Worm (Caenorhabditis elegans) whole organism, L2 larva: Measurements from ENCODE around the gene sma-10.

Experiments used
- blmp-1 ChIP-seq: sonication (generic microtip); optimal IDR thresholded peaks from 2 replicates; lab custom pipeline; 2017; ENCODE audit warnings: missing genetic modification characterization, mild to moderate bottlenecking, missing compliant biosample characterization, antibody characterized with exemption, moderate library complexity; ENCODE audit not compliant: insufficient read depth
- ceh-16 ChIP-seq: fragments of 150-350 bp; optimal IDR thresholded peaks from 2 replicates; lab custom pipeline; 2014; ENCODE audit warnings: missing biosample characterization, missing genetic modification characterization
- elt-1 ChIP-seq: fragments of 150-350 bp; optimal IDR thresholded peaks from 2 replicates; lab custom pipeline; 2014; ENCODE audit warnings: missing biosample characterization, missing genetic modification characterization
- lin-13 ChIP-seq: fragments of 150-350 bp; optimal IDR thresholded peaks from 2 replicates; lab custom pipeline; 2014; ENCODE audit warnings: missing biosample characterization, missing genetic modification reagents, missing genetic modification characterization
- lin-39 ChIP-seq: fragments of 150-350 bp; optimal IDR thresholded peaks from 2 replicates; lab custom pipeline; 2014; ENCODE audit warnings: missing biosample characterization, missing genetic modification reagents, missing genetic modification characterization
- nhr-11 ChIP-seq: fragments of 150-350 bp; optimal IDR thresholded peaks from 2 replicates; lab custom pipeline; 2014; ENCODE audit warnings: missing biosample characterization, missing genetic modification characterization
- nhr-12 ChIP-seq: fragments of 150-350 bp; optimal IDR thresholded peaks from 2 replicates; lab custom pipeline; 2014; ENCODE audit warnings: missing biosample characterization, missing genetic modification characterization
- nhr-23 ChIP-seq: fragments of 150-350 bp; optimal IDR thresholded peaks from 2 replicates; lab custom pipeline; 2014; ENCODE audit warnings: missing biosample characterization, missing genetic modification reagents, missing genetic modification characterization
- skn-1 ChIP-seq: sonication (generic microtip); optimal IDR thresholded peaks from 2 replicates; lab custom pipeline; 2017; ENCODE audit warnings: missing biosample characterization, missing genetic modification characterization
- sma-9 ChIP-seq, 2 experiments: fragments of 150-350 bp in 1 of 2; sonication (generic microtip) in 1 of 2; optimal IDR thresholded peaks; 2 replicates each; lab custom pipeline; 2014 to 2016; ENCODE audit warnings: missing genetic modification characterization in 2 of 2, mild to moderate bottlenecking in 1 of 2, missing biosample characterization in 1 of 2, missing compliant biosample characterization in 1 of 2, missing genetic modification reagents in 1 of 2, moderate library complexity in 1 of 2
- unc-62 ChIP-seq: fragments of 150-350 bp; optimal IDR thresholded peaks from 2 replicates; lab custom pipeline; 2014; ENCODE audit warnings: missing biosample characterization, missing genetic modification reagents, missing genetic modification characterization
- ztf-4 ChIP-seq: fragments of 150-350 bp; optimal IDR thresholded peaks from 2 replicates; lab custom pipeline; 2014; ENCODE audit warnings: missing biosample characterization, missing genetic modification characterization

DNA sequence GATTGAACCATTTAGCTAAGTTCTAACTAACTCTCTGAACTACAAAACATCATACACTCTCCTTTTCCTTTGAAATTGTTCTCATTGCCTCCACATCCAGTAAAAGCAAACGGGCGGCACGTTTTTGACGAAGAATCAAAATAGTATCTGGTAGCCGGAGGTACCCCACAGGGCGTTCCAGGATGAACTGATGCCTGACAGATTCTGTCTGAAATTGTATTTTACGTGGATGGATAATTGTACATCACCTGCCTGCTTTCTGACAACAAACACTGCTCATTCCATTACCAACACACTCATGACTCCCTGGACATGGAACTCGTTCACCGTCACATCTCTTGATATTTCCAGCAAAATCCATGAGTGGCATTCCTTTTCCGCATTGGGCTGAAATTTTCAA is 16.2 kb downstream of the sma-10 start:
- TF ChIP-seq unc-62 (GFP tag; lab: Kevin White, UChicago) (no peak), nhr-11 (tag; lab: Kevin White, UChicago) (no peak), elt-1 (no peak), lin-13 (no peak), ztf-4 (tag; lab: Kevin White, UChicago) (no peak), nhr-23 (no peak), skn-1 (tag; lab: Kevin White, UChicago) (no peak), blmp-1 (no peak), nhr-12 (tag; lab: Kevin White, UChicago) (no peak), sma-9 (GFP tag; optimal IDR thresholded peaks at IDR 0.05; lab: Kevin White, UChicago) (no peak), sma-9 (tag; optimal IDR thresholded peaks at IDR 0.05; lab: Kevin White, UChicago) (no peak), ceh-16 (no peak), lin-39 (tag; lab: Kevin White, UChicago) (no peak)
